Fruit fly (Drosophila melanogaster) whole organism, wandering third instar larva: ENCODE measurements around the gene CG33689.

ENCODE experiments used
- Dfd ChIP-seq: fragments of >200 bp; optimal IDR thresholded peaks from 2 replicates; lab custom pipeline; 2017; ENCODE audit warnings: missing biosample characterization, missing genetic modification characterization
- N ChIP-seq: fragments of >200 bp; optimal IDR thresholded peaks from 2 replicates; lab custom pipeline; 2018; ENCODE audit warnings: missing biosample characterization, missing external identifiers, missing genetic modification characterization
- foxo ChIP-seq, 2 experiments: fragments of 200-800 bp; sonication (Bioruptor generic); optimal IDR thresholded peaks; 2 replicates in 1 of 2; 3 replicates in 1 of 2; lab custom pipeline; 2016 to 2017; ENCODE audit warnings: missing biosample characterization in 2 of 2, missing genetic modification characterization in 2 of 2
- fru ChIP-seq: fragments of 200-800 bp; sonication (Bioruptor generic); optimal IDR thresholded peaks from 3 replicates; lab custom pipeline; 2016; ENCODE audit warnings: missing biosample characterization, mild to moderate bottlenecking, missing genetic modification characterization
- pan ChIP-seq: fragments of >200 bp; optimal IDR thresholded peaks from 2 replicates; lab custom pipeline; 2017
- psq ChIP-seq: fragments of 200-800 bp; sonication (Bioruptor generic); optimal IDR thresholded peaks from 3 replicates; lab custom pipeline; 2017; ENCODE audit warnings: missing biosample characterization, mild to moderate bottlenecking, missing genetic modification characterization, moderate library complexity
- sage ChIP-seq: fragments of 200-800 bp; sonication (Bioruptor generic); optimal IDR thresholded peaks from 2 replicates; lab custom pipeline; 2016; ENCODE audit warnings: missing biosample characterization, mild to moderate bottlenecking, missing genetic modification characterization
- woc ChIP-seq: sonication (Bioruptor generic); optimal IDR thresholded peaks from 2 replicates; lab custom pipeline; 2016; ENCODE audit warnings: missing biosample characterization, mild to moderate bottlenecking, missing genetic modification characterization

- TF ChIP-seq woc (GFP tag; lab: Kevin White, UChicago) (peak; percentile 4), pan (lab: Kevin White, UChicago) (no peak), Dfd (GFP tag; lab: Kevin White, UChicago) (no peak), foxo (GFP tag; optimal IDR thresholded peaks at IDR 0.05; lab: Kevin White, UChicago) (peak in 1 of 2 experiments; percentile 57), N (GFP tag; lab: Kevin White, UChicago) (no peak), sage (no peak), psq (GFP tag; lab: Kevin White, UChicago) (peak; percentile 41), fru (GFP tag; lab: Kevin White, UChicago) (peak; percentile 71)
Observed at dm6 chr3L:16176492-16176891, 23.5 kb upstream of the CG33689 start.
